Fruit fly (Drosophila melanogaster) Kc167 (cell line): ENCODE measurements around the gene tgo.

Experiments used
- Sin3A ChIP-seq: fragments of >200 bp; optimal IDR thresholded peaks from 2 replicates; lab custom pipeline; 2018; ENCODE audit warnings: missing external identifiers
- h ChIP-seq: fragments of >200 bp; optimal IDR thresholded peaks from 3 replicates; lab custom pipeline; 2018; ENCODE audit warnings: missing external identifiers
- insv ChIP-seq: fragments of >200 bp; optimal IDR thresholded peaks from 3 replicates; lab custom pipeline; 2018; ENCODE audit warnings: missing external identifiers
- psq ChIP-seq: fragments of >200 bp; optimal IDR thresholded peaks from 2 replicates; lab custom pipeline; 2017; ENCODE audit warnings: missing external identifiers
- ttk ChIP-seq: sonication (Bioruptor generic); optimal IDR thresholded peaks from 2 replicates; lab custom pipeline; 2017; ENCODE audit warnings: missing external identifiers

DNA sequence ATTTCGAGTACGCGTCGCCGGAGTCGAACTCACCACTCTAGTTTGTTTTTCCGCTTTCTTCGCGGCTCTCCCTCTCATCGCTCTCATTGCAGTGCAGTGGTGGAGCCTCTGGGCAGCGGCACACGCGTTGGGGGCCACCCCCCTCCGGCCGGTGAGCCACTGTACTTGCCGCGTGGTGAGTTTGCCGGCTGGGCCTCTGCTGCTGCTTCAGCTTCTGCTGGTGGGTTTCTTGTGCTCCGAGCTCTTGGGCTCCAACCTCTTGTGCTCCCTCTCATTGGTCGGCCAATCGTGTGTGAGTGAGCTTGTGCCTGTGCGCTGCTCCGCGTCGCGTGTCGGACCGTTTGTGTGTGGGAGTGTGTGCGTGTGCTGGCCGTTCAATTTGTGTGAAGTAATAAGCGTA, 33.2 kb upstream of the tgo start:
- no peak for TF ChIP-seq psq (lab: Kevin White, UChicago)
- TF ChIP-seq ttk: no peak
- TF ChIP-seq h: no peak
- no peak for TF ChIP-seq insv (lab: Kevin White, UChicago)
- no peak for TF ChIP-seq Sin3A (lab: Kevin White, UChicago)
